Fruit fly (Drosophila melanogaster) Kc167 (cell line): ENCODE data around the gene CG43317.

Experiments used
- Myc ChIP-seq: fragments of >200 bp; optimal IDR thresholded peaks from 2 replicates; lab custom pipeline; 2017; ENCODE audit warnings: missing external identifiers
- Sin3A ChIP-seq: fragments of >200 bp; optimal IDR thresholded peaks from 2 replicates; lab custom pipeline; 2018; ENCODE audit warnings: missing external identifiers
- h ChIP-seq: fragments of >200 bp; optimal IDR thresholded peaks from 3 replicates; lab custom pipeline; 2018; ENCODE audit warnings: missing external identifiers
- insv ChIP-seq: fragments of >200 bp; optimal IDR thresholded peaks from 3 replicates; lab custom pipeline; 2018; ENCODE audit warnings: missing external identifiers
- psq ChIP-seq: fragments of >200 bp; optimal IDR thresholded peaks from 2 replicates; lab custom pipeline; 2017; ENCODE audit warnings: missing external identifiers
- ttk ChIP-seq: sonication (Bioruptor generic); optimal IDR thresholded peaks from 2 replicates; lab custom pipeline; 2017; ENCODE audit warnings: missing external identifiers

CG43317 gene

dm6 chr3R:15834375-15835031, at the start of gene CG43317, which contains the start of gene Arpc3A:
TSS of gene CG43317 (minus strand) at chr3R:15834425.
TSS of gene Arpc3A (plus strand) at chr3R:15834648.
- TF ChIP-seq Sin3A (lab: Kevin White, UChicago) (no peak), h (no peak), psq (lab: Kevin White, UChicago) (no peak), Myc (no peak), insv (lab: Kevin White, UChicago) (no peak), ttk (no peak)

DNA sequence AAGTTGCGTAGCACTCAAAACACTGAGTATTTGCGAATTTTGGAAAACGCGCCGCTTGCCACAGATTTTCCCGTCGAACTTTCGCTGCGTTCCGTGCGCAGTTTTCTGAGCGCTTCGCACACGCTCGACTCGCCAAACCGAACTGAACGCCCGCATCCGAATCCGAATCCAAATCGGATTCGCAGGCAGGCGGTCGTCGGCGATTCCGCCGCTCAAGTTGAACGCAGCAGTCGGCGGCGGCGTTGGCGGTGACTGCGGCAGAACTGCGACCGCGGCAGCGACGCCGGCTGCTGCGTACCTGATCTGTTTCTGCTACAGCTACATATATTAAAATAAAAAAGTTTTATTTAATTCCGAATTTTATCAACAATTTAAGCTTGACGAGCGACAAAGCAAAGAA, 41.4 kb upstream of the CG43317 start, which contains the start of gene CG31183:
Gene CG31183 (minus strand): TSS at position 329 of the 400 bp plus-strand sequence.
- no peak for TF ChIP-seq Sin3A (lab: Kevin White, UChicago)
- no peak for TF ChIP-seq ttk
- no peak for TF ChIP-seq insv (lab: Kevin White, UChicago)
- TF ChIP-seq psq (lab: Kevin White, UChicago), result no peak
- no peak for TF ChIP-seq Myc
- TF ChIP-seq h, result no peak

DNA sequence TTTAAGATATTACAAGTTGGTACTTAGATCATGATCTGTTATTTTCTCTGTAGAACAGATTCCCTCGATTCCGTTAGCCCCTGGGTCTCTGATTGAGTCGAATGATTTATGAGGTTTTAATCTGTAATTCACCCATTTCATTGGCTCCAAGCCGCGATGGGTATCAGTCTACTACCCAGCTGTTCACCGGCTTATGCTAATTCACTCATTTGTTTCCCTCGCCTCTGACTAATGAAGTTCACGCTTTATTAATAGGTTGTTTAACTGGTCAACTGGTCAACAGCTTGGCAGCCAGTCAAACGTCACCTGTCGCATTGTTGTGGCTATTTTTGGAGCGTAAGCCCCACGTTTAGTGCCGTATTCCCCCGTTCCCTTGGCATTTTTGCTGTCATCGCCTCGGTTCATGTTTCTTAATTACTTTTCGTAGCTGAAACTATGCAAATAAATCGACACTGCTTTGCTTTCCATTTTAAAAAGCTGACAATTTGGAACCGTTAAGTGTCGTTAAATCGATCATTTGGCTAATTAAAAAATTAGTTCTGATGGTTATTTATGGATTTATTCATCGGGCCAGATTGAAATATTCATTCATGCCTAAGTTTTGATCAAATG, 38.7 kb upstream of the CG43317 start:
- TF ChIP-seq psq (lab: Kevin White, UChicago), result no peak
- TF ChIP-seq h, result no peak
- no peak for TF ChIP-seq ttk
- no peak for TF ChIP-seq Myc
- TF ChIP-seq insv (lab: Kevin White, UChicago), result no peak
- TF ChIP-seq Sin3A (lab: Kevin White, UChicago), result no peak

dm6 chr3R:15859896-15860295, 25.7 kb upstream of the CG43317 start, which contains the start of gene CG9632:
TSS of gene CG9632 (plus strand) at chr3R:15860196.
- TF ChIP-seq Myc, result no peak
- TF ChIP-seq h, result no peak
- no peak for TF ChIP-seq psq (lab: Kevin White, UChicago)
- no peak for TF ChIP-seq insv (lab: Kevin White, UChicago)
- no peak for TF ChIP-seq Sin3A (lab: Kevin White, UChicago)
- no peak for TF ChIP-seq ttk

dm6 chr3R:15857189-15857767, 23.1 kb upstream of the CG43317 start, which contains the start of gene Hmt-1:
TSS of gene Hmt-1 (minus strand) at chr3R:15857470.
- TF ChIP-seq psq (lab: Kevin White, UChicago) (no peak), h (no peak), Sin3A (lab: Kevin White, UChicago) (no peak), Myc (no peak), ttk (no peak), insv (lab: Kevin White, UChicago) (no peak)

DNA sequence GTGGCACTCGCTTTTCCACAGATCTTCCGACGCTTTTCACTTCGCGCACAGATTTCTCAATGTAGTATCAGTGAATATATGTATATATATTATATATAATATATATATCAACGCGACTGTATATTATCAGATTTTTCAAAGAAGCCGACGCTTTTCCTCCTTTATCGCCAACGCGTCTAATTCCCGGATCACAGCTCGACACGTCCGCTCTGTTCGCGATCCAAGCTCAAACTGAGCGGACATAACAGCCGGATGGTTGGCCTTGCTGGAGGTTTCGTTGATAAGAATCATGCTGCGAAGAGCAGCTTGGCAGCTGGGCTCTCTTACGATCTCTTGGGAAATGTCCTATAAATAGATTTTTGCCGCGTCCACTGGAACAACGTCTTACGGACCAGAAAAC, 19.1 kb upstream of the CG43317 start, which contains the start of gene cv-d:
Gene cv-d (minus strand): TSS at position 235 of the 400 bp plus-strand sequence.
- no peak for TF ChIP-seq insv (lab: Kevin White, UChicago)
- TF ChIP-seq psq (lab: Kevin White, UChicago), result no peak
- TF ChIP-seq ttk, result no peak
- no peak for TF ChIP-seq h
- no peak for TF ChIP-seq Sin3A (lab: Kevin White, UChicago)
- no peak for TF ChIP-seq Myc

- TF ChIP-seq ttk, result no peak
- no peak for TF ChIP-seq Myc
- TF ChIP-seq psq (lab: Kevin White, UChicago), result no peak
- TF ChIP-seq h, result no peak
- no peak for TF ChIP-seq insv (lab: Kevin White, UChicago)
- no peak for TF ChIP-seq Sin3A (lab: Kevin White, UChicago)
These were observed 17.7 kb upstream of the CG43317 start for dm6 chr3R:15851912-15852311.

dm6 chr3R:15846234-15846633, 12.0 kb upstream of the CG43317 start, which contains the start of gene CG4546:
TSS of gene CG4546 (plus strand) at chr3R:15846534.
- no peak for TF ChIP-seq psq (lab: Kevin White, UChicago)
- TF ChIP-seq insv (lab: Kevin White, UChicago), result no peak

DNA sequence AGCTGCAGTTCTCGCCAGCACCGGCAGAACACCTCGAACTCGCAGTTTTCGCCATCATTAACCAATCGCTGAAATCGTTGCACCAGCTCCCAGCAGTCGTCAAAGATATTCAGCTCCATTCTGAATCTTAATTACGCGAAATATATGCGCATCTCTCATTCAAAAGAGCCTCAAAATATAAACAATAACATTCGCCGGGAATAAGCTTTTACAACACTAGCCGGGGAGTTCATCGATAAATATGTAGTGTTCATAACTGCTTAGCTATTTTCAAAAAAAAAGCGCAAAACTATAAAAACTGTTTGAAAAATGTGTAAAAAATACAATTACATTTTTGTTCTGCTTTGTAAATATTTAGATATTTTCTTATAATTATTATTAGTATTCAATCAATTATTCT, 5.1 kb upstream of the CG43317 start, which contains the start of gene Pbp45:
Gene Pbp45 (minus strand): TSS at position 222 of the 400 bp plus-strand sequence.
- TF ChIP-seq Myc (no peak), insv (lab: Kevin White, UChicago) (no peak), h (no peak), ttk (no peak), psq (lab: Kevin White, UChicago) (no peak), Sin3A (lab: Kevin White, UChicago) (no peak)

DNA sequence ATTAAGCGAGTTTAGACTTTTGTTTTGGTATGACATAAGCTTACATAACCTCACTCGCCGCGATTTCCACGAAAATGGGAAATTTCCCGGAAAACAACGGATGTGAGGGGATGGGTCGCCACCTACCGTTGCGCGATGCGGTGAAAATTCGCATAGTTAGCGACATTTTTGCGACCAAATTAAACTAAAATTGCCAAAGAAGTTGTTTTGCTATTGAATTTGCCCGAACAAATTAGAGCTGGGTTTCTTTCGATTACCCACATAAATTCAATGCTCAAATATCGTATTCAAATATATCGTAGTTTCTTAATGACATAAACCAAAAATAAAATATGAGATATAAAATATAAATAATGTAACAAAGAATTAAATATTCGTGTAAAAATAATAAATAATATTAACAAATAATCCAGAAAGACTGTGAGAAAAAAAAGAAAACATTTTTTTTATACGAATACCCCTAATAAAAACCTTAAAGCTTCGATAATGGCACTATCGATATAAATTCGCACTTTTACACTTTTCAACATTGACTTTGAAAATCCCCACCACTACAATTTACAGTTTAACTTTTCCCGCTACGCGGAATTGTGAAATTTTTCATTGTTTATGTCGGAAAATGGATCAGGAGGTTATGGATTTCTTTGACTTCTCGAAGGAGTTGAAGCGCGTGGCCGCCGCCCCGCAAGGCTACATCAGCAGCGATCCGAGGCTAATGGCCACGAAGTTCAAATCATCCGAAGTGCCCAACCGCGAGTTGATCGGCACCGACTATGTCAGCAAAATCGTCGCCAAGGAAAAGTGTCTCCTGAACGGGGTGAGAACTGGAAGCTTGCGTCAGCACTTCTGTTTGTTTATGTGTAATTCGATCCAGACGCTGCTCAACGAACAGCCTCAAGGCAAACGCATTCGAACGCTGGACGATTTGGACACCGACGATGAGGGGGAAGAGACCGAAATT, 2.9 kb upstream of the CG43317 start, which contains the start of the genes ND-23 and spn-E:
Gene ND-23 (minus strand): TSS at position 254 of the 961 bp plus-strand sequence.
Gene spn-E (plus strand): TSS at position 556 of the 961 bp plus-strand sequence.
- TF ChIP-seq Myc, result no peak
- no peak for TF ChIP-seq Sin3A (lab: Kevin White, UChicago)
- no peak for TF ChIP-seq psq (lab: Kevin White, UChicago)

DNA sequence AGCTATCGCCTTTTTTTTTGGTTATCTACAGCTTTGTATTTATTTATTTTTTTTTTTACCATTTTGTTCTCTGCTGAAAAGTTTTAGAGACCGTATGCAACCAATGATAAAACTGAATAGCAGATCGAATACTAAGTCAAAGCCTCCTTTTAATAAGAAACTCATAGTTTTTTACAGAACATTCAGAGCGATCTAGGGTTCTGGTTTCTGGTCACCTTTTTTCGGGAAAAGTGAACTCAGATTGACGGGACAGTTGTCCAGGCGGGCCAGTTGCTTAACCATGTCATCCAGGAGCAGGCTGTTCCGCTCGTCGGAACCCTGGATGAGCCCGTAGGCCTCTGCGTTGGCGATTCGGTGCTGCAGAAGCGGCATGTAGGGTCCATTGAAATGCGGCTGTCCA, 893 bp downstream of the CG43317 start, which contains the start of gene CG43318:
Gene CG43318 (minus strand): TSS at position 101 of the 400 bp plus-strand sequence.
- TF ChIP-seq psq (lab: Kevin White, UChicago) (no peak), ttk (no peak), Myc (no peak), insv (lab: Kevin White, UChicago) (no peak), Sin3A (lab: Kevin White, UChicago) (no peak), h (no peak)
